Worm (Caenorhabditis elegans) whole organism, early embryonic: ENCODE results near the gene M01B2.13.
"Not testable (repeated sequence)": the region's sequence is repeated elsewhere in the genome, so short reads cannot be mapped to it uniquely, and the experiment has no call there.

Source experiments
- B0310.2 ChIP-seq: sonication (generic microtip); optimal IDR thresholded peaks from 2 replicates; lab custom pipeline; 2016; ENCODE audit warnings: mild to moderate bottlenecking, missing genetic modification characterization, missing compliant biosample characterization
- F13C5.2 ChIP-seq: sonication (generic microtip); optimal IDR thresholded peaks from 2 replicates; lab custom pipeline; 2017; ENCODE audit warnings: mild to moderate bottlenecking, missing genetic modification characterization, inconsistent platforms, missing compliant biosample characterization
- aly-1 ChIP-seq: sonication (generic microtip); optimal IDR thresholded peaks from 2 replicates; lab custom pipeline; 2016; ENCODE audit warnings: missing genetic modification characterization, missing compliant biosample characterization
- ama-1 ChIP-seq: fragments of 150-350 bp; optimal IDR thresholded peaks from 2 replicates; lab custom pipeline; 2014
- ceh-13 ChIP-seq: fragments of 200-800 bp; sonication (Bioruptor generic); optimal IDR thresholded peaks from 2 replicates; lab custom pipeline; 2018; ENCODE audit warnings: mild to moderate bottlenecking, missing genetic modification characterization, missing compliant biosample characterization
- ceh-36 ChIP-seq: sonication (generic microtip); optimal IDR thresholded peaks from 2 replicates; lab custom pipeline; 2016; ENCODE audit warnings: missing genetic modification characterization, inconsistent platforms, missing compliant biosample characterization
- ets-7 ChIP-seq: sonication (generic microtip); optimal IDR thresholded peaks from 2 replicates; lab custom pipeline; 2016; ENCODE audit warnings: missing genotype, missing genetic modification characterization, missing compliant biosample characterization
- flt-1 ChIP-seq: fragments of 200-800 bp; sonication (Bioruptor generic); IDR thresholded peaks from 2 replicates; pipeline ENCODE4 v1.3.6; 2022; ENCODE audit warnings: missing genetic modification characterization, missing compliant biosample characterization
- hmbx-1 ChIP-seq: sonication (generic microtip); optimal IDR thresholded peaks from 2 replicates; lab custom pipeline; 2016; ENCODE audit warnings: mild to moderate bottlenecking, missing genetic modification characterization, missing compliant biosample characterization
- hmg-4 ChIP-seq: fragments of 200-800 bp; sonication (Bioruptor generic); optimal IDR thresholded peaks from 2 replicates; lab custom pipeline; 2018; ENCODE audit warnings: mild to moderate bottlenecking, missing genetic modification characterization, missing compliant biosample characterization
- hnd-1 ChIP-seq: sonication (generic microtip); optimal IDR thresholded peaks from 2 replicates; lab custom pipeline; 2016; ENCODE audit warnings: missing genetic modification characterization, missing compliant biosample characterization
- pes-1 ChIP-seq: fragments of 200-800 bp; sonication (Bioruptor generic); IDR thresholded peaks from 2 replicates; pipeline ENCODE4 v1.3.6; 2022; ENCODE audit warnings: missing genetic modification reagents, missing genetic modification characterization, missing compliant biosample characterization
- scrt-1 ChIP-seq: fragments of 200-800 bp; sonication (Bioruptor generic); IDR thresholded peaks from 2 replicates; pipeline ENCODE4 v1.3.6; 2022; ENCODE audit warnings: missing genetic modification characterization, missing compliant biosample characterization
- sea-1 ChIP-seq: fragments of 200-800 bp; sonication (Bioruptor generic); conservative IDR thresholded peaks from 2 replicates; pipeline ENCODE4 v1.3.6; 2022; ENCODE audit warnings: missing genetic modification characterization, missing compliant biosample characterization
- tbx-11 ChIP-seq: fragments of 200-800 bp; sonication (Bioruptor generic); IDR thresholded peaks from 2 replicates; pipeline ENCODE4 v1.3.6; 2022; ENCODE audit warnings: missing genetic modification characterization, missing compliant biosample characterization
- tbx-37 ChIP-seq: fragments of 200-800 bp; sonication (Bioruptor generic); conservative IDR thresholded peaks from 2 replicates; pipeline ENCODE4 v1.3.6; 2022; ENCODE audit warnings: missing genetic modification reagents, missing genetic modification characterization, missing compliant biosample characterization
- tra-4 ChIP-seq: sonication (generic microtip); optimal IDR thresholded peaks from 2 replicates; lab custom pipeline; 2017; ENCODE audit warnings: missing genetic modification characterization, missing compliant biosample characterization

Gene M01B2.13

DNA sequence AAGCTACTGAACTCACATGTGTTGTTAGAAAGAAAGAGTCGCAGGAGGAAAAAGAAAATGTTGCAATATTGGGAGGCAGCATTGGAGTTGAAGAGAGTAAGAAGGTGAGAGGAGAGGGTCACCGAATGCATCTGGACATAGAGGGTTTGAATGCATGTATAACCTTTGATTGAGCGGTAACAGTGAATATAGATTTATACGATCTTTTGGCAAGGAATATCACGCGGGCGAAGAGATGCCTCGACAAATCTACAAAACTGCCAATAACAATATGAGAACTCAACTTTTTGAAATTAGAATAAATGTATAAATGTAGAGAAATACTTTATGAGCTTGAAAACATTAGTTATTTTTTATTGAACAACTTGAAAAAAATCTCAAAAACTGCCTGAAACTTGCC, 3.4 kb downstream of the M01B2.13 start, which contains the start of gene M01B2.10:
Gene M01B2.10, minus strand, starts transcription at position 101 of the 400 bp plus-strand sequence.
- not testable (repeated sequence) for TF ChIP-seq tbx-11 (GFP tag; lab: Robert Waterston, UW); hmbx-1 (tag; lab: Kevin White, UChicago); tra-4 (tag; lab: Kevin White, UChicago)

ce11 chrV:15259904-15260303, 5.8 kb downstream of the M01B2.13 start, which contains the start of gene M01B2.8:
Gene M01B2.8, plus strand, starts transcription at chrV:15260204.
- TF ChIP-seq F13C5.2 (tag; lab: Kevin White, UChicago): no peak
- no peak for TF ChIP-seq scrt-1 (GFP tag; lab: Robert Waterston, UW)
- no peak for TF ChIP-seq tbx-11 (GFP tag; lab: Robert Waterston, UW)
- TF ChIP-seq hnd-1 (tag; lab: Kevin White, UChicago): no peak
- TF ChIP-seq flt-1 (GFP tag; lab: Robert Waterston, UW): no peak
- no peak for TF ChIP-seq B0310.2 (tag; lab: Kevin White, UChicago)
- no peak for TF ChIP-seq sea-1 (GFP tag; lab: Robert Waterston, UW)
- no peak for TF ChIP-seq pes-1 (GFP tag; lab: Robert Waterston, UW)
- no peak for TF ChIP-seq ceh-13 (GFP tag; lab: Kevin White, UChicago)
- TF ChIP-seq ama-1 (lab: Kevin White, UChicago): no peak
- TF ChIP-seq aly-1 (tag; lab: Kevin White, UChicago): no peak
- no peak for TF ChIP-seq tbx-37 (GFP tag; lab: Robert Waterston, UW)
- no peak for TF ChIP-seq hmg-4 (GFP tag; lab: Kevin White, UChicago)
- no peak for TF ChIP-seq ets-7 (tag; lab: Kevin White, UChicago)
- TF ChIP-seq tra-4 (tag; lab: Kevin White, UChicago): no peak
- no peak for TF ChIP-seq ceh-36 (tag; lab: Kevin White, UChicago)
- TF ChIP-seq hmbx-1 (tag; lab: Kevin White, UChicago): no peak

- TF ChIP-seq tra-4 (tag; lab: Kevin White, UChicago) (no peak), ama-1 (lab: Kevin White, UChicago) (no peak), tbx-11 (GFP tag; lab: Robert Waterston, UW) (no peak), hmg-4 (GFP tag; lab: Kevin White, UChicago) (no peak), ets-7 (tag; lab: Kevin White, UChicago) (no peak), sea-1 (GFP tag; lab: Robert Waterston, UW) (no peak), F13C5.2 (tag; lab: Kevin White, UChicago) (no peak)
Observed at ce11 chrV:15259049-15259448, 6.7 kb downstream of the M01B2.13 start, which contains the start of gene srsx-37. Gene srsx-37, minus strand, starts transcription at chrV:15259149.

DNA sequence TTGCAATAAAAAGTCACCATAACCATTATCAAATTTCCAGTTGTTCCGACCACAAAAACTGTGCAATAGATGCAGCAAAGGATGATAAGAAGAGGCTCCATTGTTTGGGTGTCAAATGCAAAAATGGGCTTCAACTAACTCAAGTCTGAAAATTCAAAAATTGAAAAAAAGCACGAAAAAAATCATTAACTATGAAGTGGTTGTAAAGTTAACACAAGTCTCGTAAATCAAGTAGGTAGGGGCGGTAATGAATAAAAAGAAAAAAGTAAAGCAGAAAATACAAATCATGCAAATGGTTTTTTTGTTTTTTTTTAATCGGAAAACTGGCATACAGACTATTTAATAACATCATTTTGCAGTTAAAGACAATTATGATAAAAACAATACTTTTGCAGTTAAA, 9.0 kb downstream of the M01B2.13 start, which contains the start of gene srsx-39:
Gene srsx-39, minus strand, starts transcription at position 101 of the 400 bp plus-strand sequence.
- not testable (repeated sequence) for TF ChIP-seq hnd-1 (tag; lab: Kevin White, UChicago); scrt-1 (GFP tag; lab: Robert Waterston, UW); ama-1 (lab: Kevin White, UChicago)

- no peak for TF ChIP-seq ama-1 (lab: Kevin White, UChicago)
- no peak for TF ChIP-seq hmbx-1 (tag; lab: Kevin White, UChicago)
- TF ChIP-seq F13C5.2 (tag; lab: Kevin White, UChicago): no peak
- TF ChIP-seq flt-1 (GFP tag; lab: Robert Waterston, UW): no peak
- TF ChIP-seq ceh-36 (tag; lab: Kevin White, UChicago): no peak
- no peak for TF ChIP-seq ceh-13 (GFP tag; lab: Kevin White, UChicago)
- no peak for TF ChIP-seq ets-7 (tag; lab: Kevin White, UChicago)
- TF ChIP-seq tbx-11 (GFP tag; lab: Robert Waterston, UW): no peak
- no peak for TF ChIP-seq scrt-1 (GFP tag; lab: Robert Waterston, UW)
- TF ChIP-seq hmg-4 (GFP tag; lab: Kevin White, UChicago): no peak
- TF ChIP-seq sea-1 (GFP tag; lab: Robert Waterston, UW): no peak
- TF ChIP-seq hnd-1 (tag; lab: Kevin White, UChicago): no peak
- no peak for TF ChIP-seq pes-1 (GFP tag; lab: Robert Waterston, UW)
- no peak for TF ChIP-seq tra-4 (tag; lab: Kevin White, UChicago)
- TF ChIP-seq B0310.2 (tag; lab: Kevin White, UChicago): no peak
- TF ChIP-seq aly-1 (tag; lab: Kevin White, UChicago): no peak
- no peak for TF ChIP-seq tbx-37 (GFP tag; lab: Robert Waterston, UW)
Observed at ce11 chrV:15253529-15253928, 12.2 kb downstream of the M01B2.13 start, which contains the start of gene srbc-75. Gene srbc-75, plus strand, starts transcription at chrV:15253829.

- TF ChIP-seq hnd-1 (tag; lab: Kevin White, UChicago) (no peak), tra-4 (tag; lab: Kevin White, UChicago) (no peak), hmbx-1 (tag; lab: Kevin White, UChicago) (no peak), F13C5.2 (tag; lab: Kevin White, UChicago) (no peak), pes-1 (GFP tag; lab: Robert Waterston, UW) (no peak), aly-1 (tag; lab: Kevin White, UChicago) (no peak), ceh-36 (tag; lab: Kevin White, UChicago) (no peak), tbx-11 (GFP tag; lab: Robert Waterston, UW) (no peak), flt-1 (GFP tag; lab: Robert Waterston, UW) (no peak), hmg-4 (GFP tag; lab: Kevin White, UChicago) (no peak), ama-1 (lab: Kevin White, UChicago) (no peak), ets-7 (tag; lab: Kevin White, UChicago) (no peak), sea-1 (GFP tag; lab: Robert Waterston, UW) (no peak), ceh-13 (GFP tag; lab: Kevin White, UChicago) (no peak), B0310.2 (tag; lab: Kevin White, UChicago) (no peak), scrt-1 (GFP tag; lab: Robert Waterston, UW) (no peak), tbx-37 (GFP tag; lab: Robert Waterston, UW) (no peak)
Observed at ce11 chrV:15252082-15252481, 13.6 kb downstream of the M01B2.13 start, which contains the start of gene srbc-76. Gene srbc-76, plus strand, starts transcription at chrV:15252382.
